Worm (Caenorhabditis elegans) whole organism, L4/young adult: ENCODE results near the gene F42A9.6.

Experiments used
- W03F9.2 ChIP-seq: fragments of 150-350 bp; optimal IDR thresholded peaks from 2 replicates; lab custom pipeline; 2014; ENCODE audit warnings: missing biosample characterization, missing genetic modification characterization
- him-1 ChIP-seq: sonication (generic microtip); optimal IDR thresholded peaks from 2 replicates; lab custom pipeline; 2016; ENCODE audit warnings: missing genotype, missing genetic modification reagents, missing genetic modification characterization, missing compliant biosample characterization

DNA sequence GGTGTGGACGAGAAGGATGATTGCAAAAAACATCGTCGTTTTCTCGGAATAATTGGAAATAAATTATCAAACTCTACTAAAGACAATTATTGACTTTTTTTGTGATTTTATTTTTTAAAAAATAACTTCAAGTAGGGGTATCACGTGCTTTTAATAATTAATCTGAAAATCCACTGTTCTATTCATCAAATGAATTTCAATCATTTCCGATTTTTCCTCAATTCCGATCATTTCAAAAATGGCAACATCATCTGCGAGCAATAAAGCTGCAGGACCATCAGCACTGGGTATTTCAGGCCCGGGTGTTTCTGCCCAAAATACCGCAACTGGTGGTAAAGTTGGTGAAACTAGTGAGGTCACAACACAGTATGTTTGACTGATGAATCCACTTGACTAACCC is 8.0 kb downstream of the F42A9.6 start, which contains the start of the genes F42A9.7 and F42A9.3:
- no peak for TF ChIP-seq him-1 (tag; lab: Kevin White, UChicago)
- TF ChIP-seq W03F9.2, result no peak
